Worm (Caenorhabditis elegans): ENCODE measurements around the gene scl-12.

- TF ChIP-seq chd-7 (tag; optimal IDR thresholded peaks at IDR 0.05) (no peak), tbx-9 (tag; optimal IDR thresholded peaks at IDR 0.05; ENCODE audit: borderline replicate concordance) (no peak), nfya-1 (tag; optimal IDR thresholded peaks at IDR 0.05; ENCODE audit: borderline replicate concordance, insufficient read depth) (no peak)
These were observed 35.4 kb upstream of the scl-12 start for ce11 chrV:3776946-3777345.

Data from whole organism, young adult.